Worm (Caenorhabditis elegans) whole organism, L1 larva: ENCODE measurements around the gene M02B1.3.

Experiments
- F16B12.6 ChIP-seq: fragments of 150-350 bp; optimal IDR thresholded peaks from 2 replicates; lab custom pipeline; 2014; ENCODE audit warnings: missing biosample characterization, missing genetic modification characterization
- Y116A8C.19 ChIP-seq: sonication (generic microtip); optimal IDR thresholded peaks from 2 replicates; lab custom pipeline; 2016; ENCODE audit warnings: missing compliant biosample characterization, missing genetic modification characterization, borderline replicate concordance
- ceh-63 ChIP-seq: fragments of 200-800 bp; sonication (Bioruptor generic); optimal IDR thresholded peaks from 2 replicates; lab custom pipeline; 2018; ENCODE audit warnings: mild to moderate bottlenecking, missing genetic modification characterization, missing compliant biosample characterization
- ceh-8 ChIP-seq: fragments of 200-800 bp; sonication (Bioruptor generic); optimal IDR thresholded peaks from 2 replicates; lab custom pipeline; 2018; ENCODE audit warnings: mild to moderate bottlenecking, missing genetic modification characterization, moderate library complexity, missing compliant biosample characterization
- ceh-90 ChIP-seq: sonication (generic microtip); optimal IDR thresholded peaks from 2 replicates; lab custom pipeline; 2016; ENCODE audit warnings: missing genetic modification characterization, missing compliant biosample characterization
- dpl-1 ChIP-seq, 3 experiments: fragments of 150-350 bp in 2 of 3; sonication (generic microtip) in 1 of 3; optimal IDR thresholded peaks; 2 replicates each; lab custom pipeline; 2014 to 2017; ENCODE audit warnings: missing biosample characterization in 3 of 3, missing genetic modification characterization in 3 of 3, missing genetic modification reagents in 3 of 3
- dsc-1 ChIP-seq: sonication (generic microtip); optimal IDR thresholded peaks from 2 replicates; lab custom pipeline; 2016; ENCODE audit warnings: mild to moderate bottlenecking, missing genetic modification characterization, missing compliant biosample characterization
- efl-1 ChIP-seq, 4 experiments: fragments of 150-350 bp; optimal IDR thresholded peaks in 3 of 4; peaks in 1 of 4; 1 replicate in 1 of 4; 2 replicates in 3 of 4; lab custom pipeline; 2014; ENCODE audit warnings: missing biosample characterization in 2 of 4, missing genetic modification characterization in 2 of 4, missing genetic modification reagents in 2 of 4
- egl-13 ChIP-seq: sonication (generic microtip); optimal IDR thresholded peaks from 2 replicates; lab custom pipeline; 2016; ENCODE audit warnings: missing genotype, missing genetic modification reagents, missing genetic modification characterization, missing compliant biosample characterization
- egl-27 ChIP-seq, 2 experiments: fragments of 150-350 bp in 1 of 2; sonication (generic microtip); optimal IDR thresholded peaks; 3 replicates each; lab custom pipeline; 2017 to 2018; ENCODE audit warnings: missing biosample characterization in 2 of 2, missing genetic modification characterization in 2 of 2, missing genetic modification reagents in 2 of 2
- elt-2 ChIP-seq: sonication (generic microtip); optimal IDR thresholded peaks from 2 replicates; lab custom pipeline; 2016; ENCODE audit warnings: missing genetic modification characterization, mild to moderate bottlenecking, inconsistent platforms, missing compliant biosample characterization, missing genetic modification reagents
- ets-5 ChIP-seq: fragments of 200-800 bp; sonication (Bioruptor generic); IDR thresholded peaks from 2 replicates; pipeline ENCODE4 v1.3.6; 2022; ENCODE audit warnings: missing genetic modification characterization, missing compliant biosample characterization
- fkh-10 ChIP-seq: sonication (generic microtip); optimal IDR thresholded peaks from 2 replicates; lab custom pipeline; 2017; ENCODE audit warnings: missing biosample characterization, missing genetic modification reagents, missing genetic modification characterization
- fkh-8 ChIP-seq: sonication (generic microtip); optimal IDR thresholded peaks from 2 replicates; lab custom pipeline; 2016; ENCODE audit warnings: mild to moderate bottlenecking, missing genetic modification characterization, missing compliant biosample characterization
- fos-1 ChIP-seq: fragments of 150-350 bp; optimal IDR thresholded peaks from 2 replicates; lab custom pipeline; 2014; ENCODE audit warnings: missing biosample characterization, missing genetic modification characterization
- hlh-4 ChIP-seq: sonication (generic microtip); optimal IDR thresholded peaks from 2 replicates; lab custom pipeline; 2016; ENCODE audit warnings: mild to moderate bottlenecking, missing genetic modification characterization, missing compliant biosample characterization
- hpl-2 ChIP-seq: fragments of 150-350 bp; optimal IDR thresholded peaks from 2 replicates; lab custom pipeline; 2014; ENCODE audit warnings: missing biosample characterization, missing genetic modification reagents, missing genetic modification characterization
- irx-1 ChIP-seq: sonication (generic microtip); optimal IDR thresholded peaks from 2 replicates; lab custom pipeline; 2016; ENCODE audit warnings: missing genetic modification characterization, missing compliant biosample characterization
- jun-1 ChIP-seq: fragments of 150-350 bp; optimal IDR thresholded peaks from 2 replicates; lab custom pipeline; 2014; ENCODE audit warnings: missing biosample characterization, missing genetic modification reagents, missing genetic modification characterization
- lin-13 ChIP-seq: fragments of 150-350 bp; optimal IDR thresholded peaks from 2 replicates; lab custom pipeline; 2014; ENCODE audit warnings: missing biosample characterization, missing genetic modification reagents, missing genetic modification characterization
- lin-14 ChIP-seq: fragments of 200-800 bp; sonication (Bioruptor generic); optimal IDR thresholded peaks from 2 replicates; lab custom pipeline; 2018; ENCODE audit warnings: mild to moderate bottlenecking, missing genetic modification characterization, moderate library complexity, missing compliant biosample characterization
- lin-15B ChIP-seq: fragments of 150-350 bp; sonication (generic microtip); optimal IDR thresholded peaks from 3 replicates; lab custom pipeline; 2014; ENCODE audit warnings: missing biosample characterization, missing genetic modification characterization
- lin-39 ChIP-seq: fragments of 150-350 bp; optimal IDR thresholded peaks from 2 replicates; lab custom pipeline; 2014; ENCODE audit warnings: missing biosample characterization, missing genetic modification reagents, missing genetic modification characterization
- lir-3 ChIP-seq: sonication (generic microtip); optimal IDR thresholded peaks from 2 replicates; lab custom pipeline; 2016; ENCODE audit warnings: mild to moderate bottlenecking, missing genetic modification characterization, moderate library complexity, missing compliant biosample characterization; ENCODE audit not compliant: poor library complexity
- lsy-2 ChIP-seq, 2 experiments: fragments of 150-350 bp; optimal IDR thresholded peaks; 2 replicates each; lab custom pipeline; 2014; ENCODE audit warnings: missing biosample characterization in 2 of 2, missing genetic modification characterization in 2 of 2
- nhr-11 ChIP-seq: fragments of 150-350 bp; optimal IDR thresholded peaks from 2 replicates; lab custom pipeline; 2014; ENCODE audit warnings: missing biosample characterization, missing genetic modification characterization
- nhr-20 ChIP-seq: sonication (generic microtip); optimal IDR thresholded peaks from 2 replicates; lab custom pipeline; 2016; ENCODE audit warnings: mild to moderate bottlenecking, missing genetic modification characterization, missing compliant biosample characterization
- nhr-237 ChIP-seq: fragments of 150-350 bp; optimal IDR thresholded peaks from 2 replicates; lab custom pipeline; 2014; ENCODE audit warnings: missing biosample characterization, missing genetic modification characterization
- nhr-47 ChIP-seq: sonication (generic microtip); optimal IDR thresholded peaks from 2 replicates; lab custom pipeline; 2016; ENCODE audit warnings: mild to moderate bottlenecking, missing genetic modification characterization, moderate library complexity, missing compliant biosample characterization
- nhr-71 ChIP-seq: sonication (generic microtip); optimal IDR thresholded peaks from 2 replicates; lab custom pipeline; 2016; ENCODE audit warnings: mild to moderate bottlenecking, missing genetic modification characterization, moderate library complexity, missing compliant biosample characterization
- pax-3 ChIP-seq: fragments of 200-800 bp; sonication (Bioruptor generic); optimal IDR thresholded peaks from 2 replicates; lab custom pipeline; 2018; ENCODE audit warnings: mild to moderate bottlenecking, missing genetic modification characterization, moderate library complexity, missing compliant biosample characterization
- pqm-1 ChIP-seq: sonication (generic microtip); optimal IDR thresholded peaks from 3 replicates; lab custom pipeline; 2017; ENCODE audit warnings: missing biosample characterization, missing genetic modification characterization
- rnt-1 ChIP-seq: sonication (generic microtip); optimal IDR thresholded peaks from 2 replicates; lab custom pipeline; 2016; ENCODE audit warnings: mild to moderate bottlenecking, missing genetic modification characterization, moderate library complexity, missing compliant biosample characterization
- skn-1 ChIP-seq: fragments of 150-350 bp; optimal IDR thresholded peaks from 2 replicates; lab custom pipeline; 2014; ENCODE audit warnings: missing biosample characterization, missing genetic modification characterization
- snu-23 ChIP-seq: sonication (generic microtip); optimal IDR thresholded peaks from 2 replicates; lab custom pipeline; 2016; ENCODE audit warnings: missing genetic modification characterization, missing compliant biosample characterization
- sox-4 ChIP-seq: sonication (generic microtip); optimal IDR thresholded peaks from 2 replicates; lab custom pipeline; 2016; ENCODE audit warnings: missing genetic modification characterization, missing compliant biosample characterization
- swsn-7 ChIP-seq: sonication (generic microtip); optimal IDR thresholded peaks from 2 replicates; lab custom pipeline; 2016; ENCODE audit warnings: missing genetic modification characterization, missing compliant biosample characterization
- tlp-1 ChIP-seq: fragments of 150-350 bp; optimal IDR thresholded peaks from 2 replicates; lab custom pipeline; 2014; ENCODE audit warnings: missing biosample characterization, missing genetic modification characterization
- unc-130 ChIP-seq: fragments of 150-350 bp; optimal IDR thresholded peaks from 2 replicates; lab custom pipeline; 2017; ENCODE audit warnings: missing biosample characterization, missing genetic modification characterization, inconsistent platforms
- vab-15 ChIP-seq: sonication (generic microtip); optimal IDR thresholded peaks from 2 replicates; lab custom pipeline; 2017; ENCODE audit warnings: missing genotype, mild to moderate bottlenecking, missing genetic modification characterization, missing compliant biosample characterization
- ztf-4 ChIP-seq: fragments of 150-350 bp; optimal IDR thresholded peaks from 2 replicates; lab custom pipeline; 2014; ENCODE audit warnings: missing biosample characterization, missing genetic modification characterization

M02B1.3 gene

ce11 chrIV:12859797-12860196, 23.5 kb downstream of the M02B1.3 start, which contains the start of gene gcy-18:
gcy-18 (plus strand) TSS chrIV:12860097.
- no peak for TF ChIP-seq lin-15B (tag; lab: Kevin White, UChicago)
- TF ChIP-seq dsc-1 (tag; lab: Kevin White, UChicago), result peak; percentile 27

- no peak for TF ChIP-seq fkh-8
- TF ChIP-seq jun-1 (tag; lab: Kevin White, UChicago), result peak; percentile 5
- no peak for TF ChIP-seq lir-3 (tag; lab: Kevin White, UChicago)
- peak; percentile 45 for TF ChIP-seq pax-3 (tag; lab: Kevin White, UChicago)
- no peak for TF ChIP-seq unc-130
- TF ChIP-seq nhr-20 (tag; lab: Kevin White, UChicago), result peak; percentile 18
- TF ChIP-seq pqm-1, result peak; percentile 40
- TF ChIP-seq efl-1 (optimal IDR thresholded peaks at IDR 0.05; lab: Kevin White, UChicago), result no peak
- TF ChIP-seq efl-1 (GFP tag; optimal IDR thresholded peaks at IDR 0.05 in 1 of 2; lab: Kevin White, UChicago), result peak in 1 of 2 experiments; percentile 20
- TF ChIP-seq lin-14 (GFP tag; lab: Kevin White, UChicago), result no peak
- TF ChIP-seq swsn-7 (tag; lab: Kevin White, UChicago), result no peak
- no peak for TF ChIP-seq snu-23
- TF ChIP-seq elt-2 (tag; lab: Kevin White, UChicago), result peak; percentile 97
- TF ChIP-seq lin-15B (tag; lab: Kevin White, UChicago), result no peak
Observed at ce11 chrIV:12865884-12866283, 29.6 kb downstream of the M02B1.3 start, which contains the start of gene clec-186. clec-186 (plus strand) TSS chrIV:12866109.

ce11 chrIV:12869383-12869782, 33.1 kb downstream of the M02B1.3 start:
- TF ChIP-seq sox-4 (tag; lab: Kevin White, UChicago), result no peak
- no peak for TF ChIP-seq lin-13 (GFP tag; lab: Kevin White, UChicago)
- TF ChIP-seq fos-1, result no peak
- TF ChIP-seq elt-2 (tag; lab: Kevin White, UChicago), result peak; percentile 34
- no peak for TF ChIP-seq unc-130

ce11 chrIV:12869812-12870211, 33.5 kb downstream of the M02B1.3 start:
- no peak for TF ChIP-seq ets-5
- TF ChIP-seq swsn-7 (tag; lab: Kevin White, UChicago), result no peak
- no peak for TF ChIP-seq ceh-63
- TF ChIP-seq nhr-47, result no peak
- no peak for TF ChIP-seq vab-15 (tag; lab: Kevin White, UChicago)
- no peak for TF ChIP-seq dpl-1 (GFP tag; optimal IDR thresholded peaks at IDR 0.05; lab: Kevin White, UChicago)
- no peak for TF ChIP-seq egl-27 (tag; optimal IDR thresholded peaks at IDR 0.05; lab: Kevin White, UChicago)
- TF ChIP-seq nhr-71, result no peak
- no peak for TF ChIP-seq nhr-11 (tag; lab: Kevin White, UChicago)
- no peak for TF ChIP-seq hlh-4
- no peak for TF ChIP-seq egl-13 (tag; lab: Kevin White, UChicago)
- no peak for TF ChIP-seq skn-1 (tag; lab: Kevin White, UChicago)
- TF ChIP-seq, all 84 proteins: peak for 0

ce11 chrIV:12870315-12870714, 34.0 kb downstream of the M02B1.3 start:
- TF ChIP-seq fkh-10 (no peak), Y116A8C.19 (no peak), vab-15 (tag; lab: Kevin White, UChicago) (no peak), lsy-2 (tag; optimal IDR thresholded peaks at IDR 0.05; lab: Kevin White, UChicago) (no peak), F16B12.6 (tag; lab: Kevin White, UChicago) (no peak), nhr-237 (tag; lab: Kevin White, UChicago) (no peak), lin-39 (no peak), rnt-1 (tag; lab: Kevin White, UChicago) (no peak), ceh-90 (no peak), egl-27 (tag; optimal IDR thresholded peaks at IDR 0.05; lab: Kevin White, UChicago) (no peak), irx-1 (tag; lab: Kevin White, UChicago) (no peak), ceh-8 (GFP tag; lab: Kevin White, UChicago) (no peak), hpl-2 (GFP tag; lab: Kevin White, UChicago) (no peak), tlp-1 (no peak), nhr-11 (tag; lab: Kevin White, UChicago) (no peak), elt-2 (tag; lab: Kevin White, UChicago) (no peak), ztf-4 (no peak), dpl-1 (GFP tag; optimal IDR thresholded peaks at IDR 0.05; lab: Kevin White, UChicago) (no peak)
- TF ChIP-seq, all 84 proteins: peak for 0
